Fruit fly (Drosophila melanogaster): ENCODE data around the gene CG3448.

CG3448 gene

DNA sequence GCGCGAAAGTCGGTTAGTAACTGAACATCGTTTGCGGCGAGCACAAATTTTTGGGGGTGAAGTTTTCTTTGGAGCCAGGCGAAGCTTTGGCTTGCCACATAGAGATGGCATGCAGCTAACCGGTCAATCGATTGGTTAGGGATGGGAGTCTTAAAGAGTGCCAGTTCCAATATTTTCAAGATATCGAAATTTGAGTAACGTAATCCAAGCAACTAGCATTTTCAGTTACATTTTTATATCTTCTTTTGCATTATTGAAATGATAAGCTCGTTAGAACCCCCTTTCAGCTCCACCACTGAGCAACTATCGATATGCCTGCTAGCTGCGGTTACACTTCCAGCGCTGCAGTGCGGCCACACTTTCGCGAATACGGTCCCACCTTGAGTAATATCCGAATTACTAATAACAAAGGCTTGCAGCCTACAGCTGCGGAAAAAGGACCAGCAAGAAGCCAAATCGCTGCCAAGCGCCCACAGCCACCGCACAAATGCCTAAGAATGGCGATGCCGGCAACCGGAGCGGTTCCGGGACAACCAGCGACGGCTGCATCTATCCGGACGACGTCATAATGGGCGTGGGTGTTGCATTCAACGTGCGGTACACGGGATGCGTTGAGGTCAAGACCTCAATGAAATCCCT is 24.6 kb downstream of the CG3448 start, which contains the start of the genes Atat and Shc (continued):
- TF ChIP-seq CG3032 (tag; optimal IDR thresholded peaks at IDR 0.05), result peak; percentile 99
- peak; percentile 96 for TF ChIP-seq Hr38 (GFP tag; optimal IDR thresholded peaks at IDR 0.05)
- peak; percentile 97 for TF ChIP-seq achi (GFP tag; optimal IDR thresholded peaks at IDR 0.05)
- peak; percentile 100 for TF ChIP-seq CG31627 (GFP tag; optimal IDR thresholded peaks at IDR 0.05)
- TF ChIP-seq fd85E (GFP tag; optimal IDR thresholded peaks at IDR 0.05), result peak; percentile 95
- TF ChIP-seq Hr39 (GFP tag; optimal IDR thresholded peaks at IDR 0.05), result peak; percentile 100
- TF ChIP-seq CG10669 (GFP tag; optimal IDR thresholded peaks at IDR 0.05), result peak; percentile 96
- TF ChIP-seq Hr4 (GFP tag; optimal IDR thresholded peaks at IDR 0.05), result peak; percentile 99
- TF ChIP-seq fd59A (GFP tag; optimal IDR thresholded peaks at IDR 0.05), result peak; percentile 98
- peak; percentile 94 for TF ChIP-seq CG8119 (GFP tag; IDR thresholded peaks at IDR 0.05)
- peak; percentile 97 for TF ChIP-seq Sox102F (GFP tag; optimal IDR thresholded peaks at IDR 0.05)
- peak; percentile 99 for TF ChIP-seq svp (GFP tag)
- TF ChIP-seq Eip75B (GFP tag; optimal IDR thresholded peaks at IDR 0.05), result peak; percentile 98
- TF ChIP-seq fkh (GFP tag; optimal IDR thresholded peaks at IDR 0.05), result peak; percentile 87
- TF ChIP-seq CG7368 (GFP tag; optimal IDR thresholded peaks at IDR 0.05), result peak; percentile 98
- peak; percentile 94 for TF ChIP-seq CG16779 (tag; optimal IDR thresholded peaks at IDR 0.05)
- TF ChIP-seq cyc (GFP tag; optimal IDR thresholded peaks at IDR 0.05), result peak; percentile 99
- peak; percentile 97 for TF ChIP-seq CG1621 (tag; optimal IDR thresholded peaks at IDR 0.05)
- TF ChIP-seq CG6854 (GFP tag; optimal IDR thresholded peaks at IDR 0.05), result peak; percentile 94
- peak; percentile 99 for TF ChIP-seq esn (GFP tag; optimal IDR thresholded peaks at IDR 0.05)
- peak; percentile 99 for TF ChIP-seq CG4318 (GFP tag; optimal IDR thresholded peaks at IDR 0.05)

DNA sequence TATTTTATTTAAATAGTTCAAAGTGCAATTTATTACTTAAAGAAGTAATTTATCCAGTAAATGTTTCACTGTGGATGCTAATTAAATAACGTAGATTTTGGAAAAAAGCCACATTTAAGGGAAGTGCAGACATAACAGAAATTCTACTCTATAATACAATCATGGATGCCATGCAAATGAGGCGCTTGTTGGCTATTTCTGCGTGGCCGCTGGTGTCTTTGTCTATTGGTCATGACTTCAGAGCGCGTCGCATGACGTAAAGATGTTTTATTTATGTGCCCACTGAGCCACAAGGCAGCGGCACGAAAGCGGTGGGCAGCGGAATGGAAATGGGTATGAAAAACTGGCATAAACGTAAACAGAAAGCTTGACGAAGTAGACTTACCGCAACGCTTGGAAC is 25.5 kb downstream of the CG3448 start:
- TF ChIP-seq Hr4 (GFP tag; optimal IDR thresholded peaks at IDR 0.05), result peak; percentile 63
- TF ChIP-seq CG3919 (GFP tag; optimal IDR thresholded peaks at IDR 0.05), result peak; percentile 3
- no peak for TF ChIP-seq Smox (GFP tag; optimal IDR thresholded peaks at IDR 0.05)
- no peak for TF ChIP-seq ss (GFP tag; optimal IDR thresholded peaks at IDR 0.05)
- TF ChIP-seq Eip75B (GFP tag; optimal IDR thresholded peaks at IDR 0.05), result no peak
- TF ChIP-seq CG4318 (GFP tag; optimal IDR thresholded peaks at IDR 0.05), result peak; percentile 0
- TF ChIP-seq CG3032 (tag; optimal IDR thresholded peaks at IDR 0.05), result no peak
- peak; percentile 40; the same call in 1 of the 3 replicates for TF ChIP-seq CG6163 (GFP tag; IDR thresholded peaks at IDR 0.05)
- TF ChIP-seq CG8632 (GFP tag; optimal IDR thresholded peaks at IDR 0.05), result no peak
- TF ChIP-seq CG15336 (GFP tag; IDR thresholded peaks at IDR 0.05), result peak; percentile 55
- TF ChIP-seq net (GFP tag; optimal IDR thresholded peaks at IDR 0.05), result peak; percentile 31
- peak; percentile 36 for TF ChIP-seq Eip78C (GFP tag)
- TF ChIP-seq CG6276 (GFP tag; optimal IDR thresholded peaks at IDR 0.05), result peak; percentile 10
- no peak for TF ChIP-seq dac (GFP tag; optimal IDR thresholded peaks at IDR 0.05)
- no peak for TF ChIP-seq CG8319 (GFP tag; optimal IDR thresholded peaks at IDR 0.05)
- no peak for TF ChIP-seq CG6792 (GFP tag; optimal IDR thresholded peaks at IDR 0.05)
- no peak for TF ChIP-seq CG11294 (GFP tag; IDR thresholded peaks at IDR 0.05)
- no peak for TF ChIP-seq CG6854 (GFP tag; optimal IDR thresholded peaks at IDR 0.05)
- TF ChIP-seq vri (GFP tag; optimal IDR thresholded peaks at IDR 0.05), result peak; percentile 22
- TF ChIP-seq Ets96B (tag; optimal IDR thresholded peaks at IDR 0.05), result no peak
- TF ChIP-seq Ets21C (GFP tag; optimal IDR thresholded peaks at IDR 0.05), result no peak
- peak; percentile 50 for TF ChIP-seq svp (GFP tag)
- TF ChIP-seq CG8119 (GFP tag; IDR thresholded peaks at IDR 0.05), result peak; percentile 35; the same call in 2 of the 3 replicates
- peak; percentile 64 for TF ChIP-seq CG32006 (GFP tag; optimal IDR thresholded peaks at IDR 0.05)
- TF ChIP-seq Hr38 (GFP tag; optimal IDR thresholded peaks at IDR 0.05), result no peak
- TF ChIP-seq Sox102F (GFP tag; optimal IDR thresholded peaks at IDR 0.05), result no peak
- TF ChIP-seq Blimp-1 (GFP tag; optimal IDR thresholded peaks at IDR 0.05), result no peak
- TF ChIP-seq lz (GFP tag; optimal IDR thresholded peaks at IDR 0.05), result no peak
- no peak for TF ChIP-seq CG16779 (tag; optimal IDR thresholded peaks at IDR 0.05)
- TF ChIP-seq dsx (GFP tag; optimal IDR thresholded peaks at IDR 0.05; ENCODE audit: poor library complexity, severe bottlenecking), result no peak
- peak; percentile 63; the same call in 2 of the 3 replicates for TF ChIP-seq eg (GFP tag; IDR thresholded peaks at IDR 0.05)
- no peak for TF ChIP-seq CG34406 (GFP tag; optimal IDR thresholded peaks at IDR 0.05)
- TF ChIP-seq achi (GFP tag; optimal IDR thresholded peaks at IDR 0.05), result no peak
- no peak for TF ChIP-seq CG1621 (tag; optimal IDR thresholded peaks at IDR 0.05)
- TF ChIP-seq CG9139 (GFP tag; optimal IDR thresholded peaks at IDR 0.05), result no peak
- no peak for TF ChIP-seq CG11902 (GFP tag; optimal IDR thresholded peaks at IDR 0.05)
- no peak for TF ChIP-seq CG10669 (GFP tag; optimal IDR thresholded peaks at IDR 0.05)

Data from whole organism, prepupa.